Fruit fly (Drosophila melanogaster) whole organism, wandering third instar larva: ENCODE results near the gene CG42504.

Source experiments
- Dfd ChIP-seq: fragments of >200 bp; optimal IDR thresholded peaks from 2 replicates; lab custom pipeline; 2017; ENCODE audit warnings: missing biosample characterization, missing genetic modification characterization
- Dif ChIP-seq: fragments of 200-275, 200-300 bp; sonication (Bioruptor generic); optimal IDR thresholded peaks from 2 replicates; lab custom pipeline; 2018; ENCODE audit warnings: missing biosample characterization, missing genetic modification characterization; ENCODE audit not compliant: partially characterized antibody
- HLH106 ChIP-seq: fragments of 200-800 bp; optimal IDR thresholded peaks from 3 replicates; lab custom pipeline; 2019; ENCODE audit warnings: missing biosample characterization, mild to moderate bottlenecking, missing genetic modification characterization, moderate library complexity
- Mio ChIP-seq: sonication (Bioruptor generic); optimal IDR thresholded peaks from 2 replicates; lab custom pipeline; 2016; ENCODE audit warnings: missing biosample characterization, missing genetic modification characterization
- br ChIP-seq: fragments of 200-800 bp; sonication (Bioruptor generic); optimal IDR thresholded peaks from 2 replicates; lab custom pipeline; 2016; ENCODE audit warnings: missing biosample characterization, missing genetic modification characterization
- fru ChIP-seq: fragments of 200-800 bp; sonication (Bioruptor generic); optimal IDR thresholded peaks from 3 replicates; lab custom pipeline; 2016; ENCODE audit warnings: missing biosample characterization, mild to moderate bottlenecking, missing genetic modification characterization
- lola ChIP-seq: fragments of >200 bp; optimal IDR thresholded peaks from 2 replicates; lab custom pipeline; 2017; ENCODE audit warnings: missing biosample characterization, missing genetic modification characterization
- psq ChIP-seq: fragments of 200-800 bp; sonication (Bioruptor generic); optimal IDR thresholded peaks from 3 replicates; lab custom pipeline; 2017; ENCODE audit warnings: missing biosample characterization, mild to moderate bottlenecking, missing genetic modification characterization, moderate library complexity
- usp ChIP-seq: fragments of >200 bp; optimal IDR thresholded peaks from 2 replicates; lab custom pipeline; 2017; ENCODE audit warnings: missing biosample characterization, missing genetic modification characterization

dm6 chr3R:12049113-12049512 is 17.6 kb upstream of the CG42504 start, which contains the start of gene CG14739:
- TF ChIP-seq lola (GFP tag; lab: Kevin White, UChicago) = no peak
- no peak for TF ChIP-seq HLH106 (tag; lab: Kevin White, UChicago)
- no peak for TF ChIP-seq Dfd (GFP tag; lab: Kevin White, UChicago)
- no peak for TF ChIP-seq fru (GFP tag; lab: Kevin White, UChicago)
- no peak for TF ChIP-seq usp (GFP tag; lab: Kevin White, UChicago)
- no peak for TF ChIP-seq Dif (GFP tag; lab: Kevin White, UChicago)
- no peak for TF ChIP-seq br (GFP tag; lab: Kevin White, UChicago)
- TF ChIP-seq psq (GFP tag; lab: Kevin White, UChicago) = no peak
- TF ChIP-seq Mio = no peak
